Worm (Caenorhabditis elegans) whole organism, midembryonic: ENCODE measurements around the gene C35A5.4.

Experiments used
- T22C8.4 ChIP-seq: fragments of 200-800 bp; sonication (Bioruptor generic); IDR thresholded peaks from 2 replicates; pipeline ENCODE4 v1.3.6; 2022; ENCODE audit warnings: missing genetic modification characterization, missing compliant biosample characterization
- cog-1 ChIP-seq: sonication (generic microtip); optimal IDR thresholded peaks from 2 replicates; lab custom pipeline; 2016; ENCODE audit warnings: missing genetic modification characterization, missing compliant biosample characterization
- flt-1 ChIP-seq: fragments of 200-800 bp; sonication (Bioruptor generic); IDR thresholded peaks from 2 replicates; pipeline ENCODE4 v1.3.6; 2022; ENCODE audit warnings: missing genetic modification characterization, missing compliant biosample characterization
- klf-2 ChIP-seq: fragments of 200-800 bp; sonication (Bioruptor generic); conservative IDR thresholded peaks from 2 replicates; pipeline ENCODE4 v1.3.6; 2022; ENCODE audit warnings: missing genetic modification reagents, missing genetic modification characterization, missing compliant biosample characterization
- med-1 ChIP-seq: sonication (generic microtip); optimal IDR thresholded peaks from 2 replicates; lab custom pipeline; 2017; ENCODE audit warnings: missing genetic modification characterization, mild to moderate bottlenecking, missing compliant biosample characterization, antibody characterized with exemption, missing genetic modification reagents; ENCODE audit not compliant: insufficient read depth
- ref-1 ChIP-seq: fragments of 200-800 bp; sonication (Bioruptor generic); conservative IDR thresholded peaks from 2 replicates; pipeline ENCODE4 v1.3.6; 2022; ENCODE audit warnings: missing genetic modification reagents, missing genetic modification characterization, missing compliant biosample characterization
- tab-1 ChIP-seq: fragments of 200-800 bp; sonication (Bioruptor generic); IDR thresholded peaks from 2 replicates; pipeline ENCODE4 v1.3.6; 2022; ENCODE audit warnings: missing genetic modification characterization, missing compliant biosample characterization
- ztf-23 ChIP-seq: fragments of 200-800 bp; sonication (Bioruptor generic); IDR thresholded peaks from 2 replicates; pipeline ENCODE4 v1.3.6; 2022; ENCODE audit warnings: missing genetic modification reagents, missing genetic modification characterization, missing compliant biosample characterization
- ztf-29 ChIP-seq: fragments of 200-800 bp; sonication (Bioruptor generic); IDR thresholded peaks from 2 replicates; pipeline ENCODE4 v1.3.6; 2022; ENCODE audit warnings: missing genetic modification reagents, missing genetic modification characterization, missing compliant biosample characterization

The C35A5.4 gene

ce11 chrV:10472901-10473774, 23.7 kb upstream of the C35A5.4 start:
- TF ChIP-seq ztf-23 (GFP tag; lab: Robert Waterston, UW) (no peak), ztf-29 (GFP tag; lab: Robert Waterston, UW) (no peak), flt-1 (no peak), cog-1 (tag; lab: Kevin White, UChicago) (no peak), med-1 (no peak), klf-2 (GFP tag; lab: Robert Waterston, UW) (no peak)

- TF ChIP-seq klf-2 (GFP tag; lab: Robert Waterston, UW), result no peak
- TF ChIP-seq flt-1, result no peak
- no peak for TF ChIP-seq ztf-29 (GFP tag; lab: Robert Waterston, UW)
- TF ChIP-seq tab-1 (GFP tag; lab: Robert Waterston, UW), result no peak
- no peak for TF ChIP-seq med-1
- TF ChIP-seq ref-1 (GFP tag; lab: Robert Waterston, UW), result no peak
- TF ChIP-seq cog-1 (tag; lab: Kevin White, UChicago), result no peak
- no peak for TF ChIP-seq T22C8.4
- TF ChIP-seq ztf-23 (GFP tag; lab: Robert Waterston, UW), result no peak
Measured at ce11 chrV:10474040-10474439, 22.8 kb upstream of the C35A5.4 start.

ce11 chrV:10475421-10475820, 21.4 kb upstream of the C35A5.4 start:
- TF ChIP-seq med-1, result no peak
- TF ChIP-seq flt-1, result no peak
- TF ChIP-seq ref-1 (GFP tag; lab: Robert Waterston, UW), result no peak
- TF ChIP-seq T22C8.4, result no peak
- TF ChIP-seq ztf-29 (GFP tag; lab: Robert Waterston, UW), result no peak
- no peak for TF ChIP-seq cog-1 (tag; lab: Kevin White, UChicago)
- no peak for TF ChIP-seq ztf-23 (GFP tag; lab: Robert Waterston, UW)
- no peak for TF ChIP-seq klf-2 (GFP tag; lab: Robert Waterston, UW)
- no peak for TF ChIP-seq tab-1 (GFP tag; lab: Robert Waterston, UW)

ce11 chrV:10476864-10477443, 19.9 kb upstream of the C35A5.4 start:
- TF ChIP-seq ztf-29 (GFP tag; lab: Robert Waterston, UW) (no peak), tab-1 (GFP tag; lab: Robert Waterston, UW) (no peak), T22C8.4 (no peak), ref-1 (GFP tag; lab: Robert Waterston, UW) (no peak), klf-2 (GFP tag; lab: Robert Waterston, UW) (no peak), cog-1 (tag; lab: Kevin White, UChicago) (no peak), ztf-23 (GFP tag; lab: Robert Waterston, UW) (no peak), med-1 (no peak), flt-1 (no peak)

- no peak for TF ChIP-seq cog-1 (tag; lab: Kevin White, UChicago)
- no peak for TF ChIP-seq flt-1
- TF ChIP-seq ztf-23 (GFP tag; lab: Robert Waterston, UW), result no peak
- no peak for TF ChIP-seq T22C8.4
- no peak for TF ChIP-seq klf-2 (GFP tag; lab: Robert Waterston, UW)
- no peak for TF ChIP-seq med-1
- TF ChIP-seq ref-1 (GFP tag; lab: Robert Waterston, UW), result no peak
- no peak for TF ChIP-seq ztf-29 (GFP tag; lab: Robert Waterston, UW)
- no peak for TF ChIP-seq tab-1 (GFP tag; lab: Robert Waterston, UW)
Measured at ce11 chrV:10478097-10478828, 18.6 kb upstream of the C35A5.4 start, which contains the start of the genes crp-1 and Y32F6B.9. Gene crp-1 (plus strand): TSS chrV:10478564. Gene Y32F6B.9 (plus strand): TSS chrV:10478699.

- TF ChIP-seq ref-1 (GFP tag; lab: Robert Waterston, UW), result no peak
- no peak for TF ChIP-seq T22C8.4
- TF ChIP-seq flt-1, result no peak
- TF ChIP-seq tab-1 (GFP tag; lab: Robert Waterston, UW), result no peak
Measured at ce11 chrV:10483995-10484394, 12.8 kb upstream of the C35A5.4 start.

ce11 chrV:10484640-10485039, 12.2 kb upstream of the C35A5.4 start, which contains the start of gene Y32F6B.1:
Gene Y32F6B.1 (minus strand): TSS chrV:10484740.
- TF ChIP-seq ref-1 (GFP tag; lab: Robert Waterston, UW) (no peak), ztf-29 (GFP tag; lab: Robert Waterston, UW) (no peak), ztf-23 (GFP tag; lab: Robert Waterston, UW) (no peak), med-1 (no peak), flt-1 (no peak), cog-1 (tag; lab: Kevin White, UChicago) (no peak), T22C8.4 (no peak), klf-2 (GFP tag; lab: Robert Waterston, UW) (no peak), tab-1 (GFP tag; lab: Robert Waterston, UW) (no peak)

- no peak for TF ChIP-seq flt-1
- no peak for TF ChIP-seq tab-1 (GFP tag; lab: Robert Waterston, UW)
- no peak for TF ChIP-seq ztf-23 (GFP tag; lab: Robert Waterston, UW)
- no peak for TF ChIP-seq klf-2 (GFP tag; lab: Robert Waterston, UW)
- TF ChIP-seq T22C8.4, result no peak
- no peak for TF ChIP-seq ztf-29 (GFP tag; lab: Robert Waterston, UW)
- TF ChIP-seq cog-1 (tag; lab: Kevin White, UChicago), result no peak
- TF ChIP-seq med-1, result no peak
- TF ChIP-seq ref-1 (GFP tag; lab: Robert Waterston, UW), result no peak
Measured at ce11 chrV:10485389-10485788, 11.4 kb upstream of the C35A5.4 start.

- no peak for TF ChIP-seq T22C8.4
- TF ChIP-seq cog-1 (tag; lab: Kevin White, UChicago), result no peak
- no peak for TF ChIP-seq flt-1
- TF ChIP-seq klf-2 (GFP tag; lab: Robert Waterston, UW), result no peak
- no peak for TF ChIP-seq tab-1 (GFP tag; lab: Robert Waterston, UW)
- no peak for TF ChIP-seq ztf-29 (GFP tag; lab: Robert Waterston, UW)
- no peak for TF ChIP-seq ztf-23 (GFP tag; lab: Robert Waterston, UW)
- no peak for TF ChIP-seq med-1
- no peak for TF ChIP-seq ref-1 (GFP tag; lab: Robert Waterston, UW)
Measured at ce11 chrV:10489998-10490397, 6.8 kb upstream of the C35A5.4 start, which contains the start of gene ncx-5. Gene ncx-5 (minus strand): TSS chrV:10490098.
